Worm (Caenorhabditis elegans): ENCODE results near the gene cyp-33B1.
A peak's percentile ranks its signal among the peaks of the same experiment; 100 is the strongest.

The cyp-33B1 gene

DNA sequence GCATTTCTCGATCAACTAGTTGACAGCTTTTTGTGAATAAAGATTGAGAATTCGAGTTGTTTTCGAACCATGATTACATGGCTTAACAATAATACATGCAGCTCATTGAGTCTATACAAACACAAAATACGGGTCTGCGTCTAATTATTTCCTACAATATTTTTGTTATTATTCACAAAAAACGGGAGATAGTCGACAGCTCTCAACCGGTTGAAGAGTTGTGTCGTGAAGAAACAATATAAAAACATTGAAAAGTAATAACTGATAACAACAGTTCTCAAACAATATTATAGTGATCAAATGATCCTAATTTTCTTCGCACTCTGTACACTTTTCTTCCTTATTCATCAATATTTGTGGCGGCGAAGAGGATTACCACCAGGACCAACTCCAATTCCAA, at the start of gene cyp-33B1:
TSS of gene cyp-33B1 (plus strand) at position 301 of the 400 bp plus-strand sequence.
- no peak for TF ChIP-seq ceh-82 (tag; optimal IDR thresholded peaks at IDR 0.05)
- no peak for TF ChIP-seq blmp-1 (tag; optimal IDR thresholded peaks at IDR 0.05; ENCODE audit: insufficient read depth)
- TF ChIP-seq ZK546.5 (tag; optimal IDR thresholded peaks at IDR 0.05): no peak
- no peak for TF ChIP-seq ztf-11 (tag; optimal IDR thresholded peaks at IDR 0.05)
- TF ChIP-seq ztf-4 (tag; optimal IDR thresholded peaks at IDR 0.05): no peak
- no peak for TF ChIP-seq aly-2 (tag; optimal IDR thresholded peaks at IDR 0.05)
- TF ChIP-seq lin-39 (tag; optimal IDR thresholded peaks at IDR 0.05): no peak
- no peak for TF ChIP-seq unc-62 (GFP tag; optimal IDR thresholded peaks at IDR 0.05)
- TF ChIP-seq skn-1 (tag; optimal IDR thresholded peaks at IDR 0.05): no peak

DNA sequence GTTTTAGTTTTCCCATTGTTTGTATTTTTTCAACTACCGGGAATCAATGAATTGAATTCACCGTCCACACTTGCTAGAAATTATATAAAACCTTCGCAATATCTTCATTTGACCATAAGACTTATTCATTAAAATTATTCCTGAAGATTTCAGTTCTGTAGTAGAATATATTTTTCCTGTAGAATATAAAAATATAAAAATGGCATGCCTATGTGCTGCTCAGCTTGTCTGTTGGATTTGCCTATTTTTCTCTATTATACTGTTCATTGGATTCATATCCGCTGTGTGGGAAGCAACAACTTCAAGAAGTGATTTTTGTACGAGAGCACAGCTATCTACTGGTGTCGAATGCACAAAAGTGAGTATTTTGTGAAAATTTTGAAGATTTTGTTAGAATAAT, 49.5 kb upstream of the cyp-33B1 start, which contains the start of gene F59E11.6:
TSS of gene F59E11.6 (plus strand) at position 111 of the 400 bp plus-strand sequence.
- no peak for TF ChIP-seq lin-11 (tag; optimal IDR thresholded peaks at IDR 0.05)
- no peak for TF ChIP-seq ama-1 (optimal IDR thresholded peaks at IDR 0.05)
- TF ChIP-seq lin-13 (GFP tag; optimal IDR thresholded peaks at IDR 0.05): no peak
- no peak for TF ChIP-seq unc-55 (GFP tag; optimal IDR thresholded peaks at IDR 0.05)
- no peak for TF ChIP-seq sma-3 (GFP tag; optimal IDR thresholded peaks at IDR 0.05)
- no peak for TF ChIP-seq mab-5 (tag; optimal IDR thresholded peaks at IDR 0.05)
- no peak for TF ChIP-seq mdl-1 (tag; optimal IDR thresholded peaks at IDR 0.05)
- TF ChIP-seq unc-39 (tag; optimal IDR thresholded peaks at IDR 0.05): no peak
- TF ChIP-seq nhr-11 (tag; optimal IDR thresholded peaks at IDR 0.05): no peak
- TF ChIP-seq alr-1 (tag; optimal IDR thresholded peaks at IDR 0.05): no peak
- TF ChIP-seq sma-9 (GFP tag; optimal IDR thresholded peaks at IDR 0.05): no peak
- TF ChIP-seq sma-9 (tag; optimal IDR thresholded peaks at IDR 0.05): no peak
- TF ChIP-seq aly-2 (tag; optimal IDR thresholded peaks at IDR 0.05): no peak
- no peak for TF ChIP-seq elt-3 (tag; optimal IDR thresholded peaks at IDR 0.05)
- TF ChIP-seq nhr-25 (tag; optimal IDR thresholded peaks at IDR 0.05): no peak
- no peak for TF ChIP-seq C34F6.9 (tag; optimal IDR thresholded peaks at IDR 0.05)
- TF ChIP-seq ceh-82 (tag; optimal IDR thresholded peaks at IDR 0.05): no peak

DNA sequence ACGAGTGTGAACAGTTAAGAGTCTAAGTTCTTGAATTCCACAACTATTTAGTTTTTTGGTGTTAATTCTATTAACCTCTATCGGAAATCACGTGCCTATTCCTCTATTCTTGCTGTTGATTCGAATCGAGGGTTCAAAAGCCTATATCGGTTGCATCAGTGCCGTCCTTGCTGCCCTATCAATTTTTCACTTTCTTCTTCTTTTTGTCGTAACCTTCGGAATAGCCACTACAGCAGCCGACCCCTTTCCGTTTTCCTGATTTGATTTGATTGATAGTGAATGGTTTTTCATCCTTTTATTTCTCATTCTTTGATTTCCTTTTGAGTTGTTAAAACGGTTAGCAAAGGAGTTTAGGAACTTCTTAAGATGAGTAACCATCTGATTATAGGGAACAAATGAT, 46.9 kb upstream of the cyp-33B1 start:
- no peak for TF ChIP-seq lin-39 (tag; optimal IDR thresholded peaks at IDR 0.05)
- TF ChIP-seq ztf-11 (tag; optimal IDR thresholded peaks at IDR 0.05): no peak
- peak; percentile 15 for TF ChIP-seq crh-2 (tag; optimal IDR thresholded peaks at IDR 0.05)
- TF ChIP-seq nhr-6 (tag; optimal IDR thresholded peaks at IDR 0.05): no peak
- no peak for TF ChIP-seq ztf-1 (GFP tag; conservative IDR thresholded peaks at IDR 0.05)
- peak; percentile 45 for TF ChIP-seq nhr-21 (tag; optimal IDR thresholded peaks at IDR 0.05)
- TF ChIP-seq nhr-11 (tag; optimal IDR thresholded peaks at IDR 0.05): no peak
- no peak for TF ChIP-seq nhr-10 (tag; optimal IDR thresholded peaks at IDR 0.05)
- TF ChIP-seq unc-39 (tag; optimal IDR thresholded peaks at IDR 0.05): no peak
- no peak for TF ChIP-seq F13H6.1 (tag; optimal IDR thresholded peaks at IDR 0.05)
- TF ChIP-seq fos-1 (tag; optimal IDR thresholded peaks at IDR 0.05): no peak
- no peak for TF ChIP-seq mdl-1 (tag; optimal IDR thresholded peaks at IDR 0.05)
- no peak for TF ChIP-seq nhr-237 (tag; optimal IDR thresholded peaks at IDR 0.05)
- no peak for TF ChIP-seq unc-62 (GFP tag; optimal IDR thresholded peaks at IDR 0.05)
- TF ChIP-seq egl-27 (tag; optimal IDR thresholded peaks at IDR 0.05): no peak
- no peak for TF ChIP-seq ama-1 (optimal IDR thresholded peaks at IDR 0.05)
- TF ChIP-seq nhr-23 (tag; optimal IDR thresholded peaks at IDR 0.05): no peak
- no peak for TF ChIP-seq ceh-16 (tag; optimal IDR thresholded peaks at IDR 0.05)
- TF ChIP-seq blmp-1 (tag; optimal IDR thresholded peaks at IDR 0.05; ENCODE audit: insufficient read depth): peak; percentile 91
- no peak for TF ChIP-seq gmeb-1 (tag; optimal IDR thresholded peaks at IDR 0.05)
- no peak for TF ChIP-seq mab-5 (tag; optimal IDR thresholded peaks at IDR 0.05)
- no peak for TF ChIP-seq alr-1 (tag; optimal IDR thresholded peaks at IDR 0.05)
- peak; percentile 33 for TF ChIP-seq nhr-25 (tag; optimal IDR thresholded peaks at IDR 0.05)
- no peak for TF ChIP-seq snpc-4 (tag; optimal IDR thresholded peaks at IDR 0.05)
- TF ChIP-seq ceh-82 (tag; optimal IDR thresholded peaks at IDR 0.05): no peak
- TF ChIP-seq C34F6.9 (tag; optimal IDR thresholded peaks at IDR 0.05): no peak
- TF ChIP-seq unc-55 (GFP tag; optimal IDR thresholded peaks at IDR 0.05): no peak
- peak; percentile 33 for TF ChIP-seq sma-3 (GFP tag; optimal IDR thresholded peaks at IDR 0.05)
- TF ChIP-seq dmd-4 (tag; optimal IDR thresholded peaks at IDR 0.05): no peak
- TF ChIP-seq nhr-129 (tag; optimal IDR thresholded peaks at IDR 0.05): no peak
- TF ChIP-seq lin-13 (GFP tag; optimal IDR thresholded peaks at IDR 0.05): no peak
- TF ChIP-seq aly-2 (tag; optimal IDR thresholded peaks at IDR 0.05): no peak
- TF ChIP-seq sem-4 (tag; optimal IDR thresholded peaks at IDR 0.05): peak; percentile 10
- no peak for TF ChIP-seq mbf-1 (tag; optimal IDR thresholded peaks at IDR 0.05)
- no peak for TF ChIP-seq R02D3.7 (tag; optimal IDR thresholded peaks at IDR 0.05)
- TF ChIP-seq nhr-77 (tag; optimal IDR thresholded peaks at IDR 0.05): no peak
- no peak for TF ChIP-seq ztf-4 (tag; optimal IDR thresholded peaks at IDR 0.05)
- no peak for TF ChIP-seq zag-1 (tag; optimal IDR thresholded peaks at IDR 0.05)
- no peak for TF ChIP-seq ZK546.5 (tag; optimal IDR thresholded peaks at IDR 0.05)
- TF ChIP-seq sma-9 (GFP tag; optimal IDR thresholded peaks at IDR 0.05): peak; percentile 42
- no peak for TF ChIP-seq sma-9 (tag; optimal IDR thresholded peaks at IDR 0.05)
- TF ChIP-seq elt-3 (tag; optimal IDR thresholded peaks at IDR 0.05): no peak
- no peak for TF ChIP-seq lsy-2 (tag; optimal IDR thresholded peaks at IDR 0.05)

Data from whole organism, L2 larva.